Fruit fly (Drosophila melanogaster) whole organism, wandering third instar larva: Measurements from ENCODE around the gene Rdh.

ENCODE experiments used
- CrebA ChIP-seq: fragments of 200-800 bp; sonication (Bioruptor generic); optimal IDR thresholded peaks from 2 replicates; lab custom pipeline; 2016; ENCODE audit warnings: missing biosample characterization, mild to moderate bottlenecking, missing genetic modification characterization, borderline replicate concordance
- Hnf4 ChIP-seq: fragments of 200-800 bp; sonication (Bioruptor generic); optimal IDR thresholded peaks from 2 replicates; lab custom pipeline; 2016; ENCODE audit warnings: missing biosample characterization, mild to moderate bottlenecking, missing genetic modification characterization
- Hr83 ChIP-seq: fragments of 200-300 bp; sonication (Bioruptor generic); optimal IDR thresholded peaks from 2 replicates; lab custom pipeline; 2016; ENCODE audit warnings: missing biosample characterization, mild to moderate bottlenecking, missing genetic modification characterization, moderate library complexity; ENCODE audit not compliant: poor library complexity, severe bottlenecking
- Myc ChIP-seq: fragments of >200 bp; optimal IDR thresholded peaks from 2 replicates; lab custom pipeline; 2017
- N ChIP-seq: fragments of >200 bp; optimal IDR thresholded peaks from 2 replicates; lab custom pipeline; 2018; ENCODE audit warnings: missing biosample characterization, missing external identifiers, missing genetic modification characterization
- OdsH ChIP-seq: fragments of 200-800 bp; sonication (Bioruptor generic); optimal IDR thresholded peaks from 2 replicates; lab custom pipeline; 2016; ENCODE audit warnings: missing biosample characterization, mild to moderate bottlenecking, missing genetic modification characterization
- Rel ChIP-seq, 2 experiments: fragments of 200-800 bp; sonication (Bioruptor generic) in 1 of 2; optimal IDR thresholded peaks; 2 replicates in 1 of 2; 3 replicates in 1 of 2; lab custom pipeline; 2016 to 2019; ENCODE audit warnings: mild to moderate bottlenecking in 2 of 2, missing biosample characterization in 2 of 2, missing genetic modification characterization in 2 of 2, moderate library complexity in 1 of 2
- ey ChIP-seq: fragments of 200-800 bp; sonication (Bioruptor generic); optimal IDR thresholded peaks from 2 replicates; lab custom pipeline; 2016; ENCODE audit warnings: missing biosample characterization, missing genetic modification characterization
- fru ChIP-seq: fragments of 200-800 bp; sonication (Bioruptor generic); optimal IDR thresholded peaks from 3 replicates; lab custom pipeline; 2016; ENCODE audit warnings: missing biosample characterization, mild to moderate bottlenecking, missing genetic modification characterization
- h ChIP-seq: fragments of 200-800 bp; sonication (Bioruptor generic); optimal IDR thresholded peaks from 3 replicates; lab custom pipeline; 2016; ENCODE audit warnings: missing biosample characterization, mild to moderate bottlenecking, missing genetic modification characterization
- usp ChIP-seq: fragments of >200 bp; optimal IDR thresholded peaks from 2 replicates; lab custom pipeline; 2017; ENCODE audit warnings: missing biosample characterization, missing genetic modification characterization
- woc ChIP-seq: sonication (Bioruptor generic); optimal IDR thresholded peaks from 2 replicates; lab custom pipeline; 2016; ENCODE audit warnings: missing biosample characterization, mild to moderate bottlenecking, missing genetic modification characterization

DNA sequence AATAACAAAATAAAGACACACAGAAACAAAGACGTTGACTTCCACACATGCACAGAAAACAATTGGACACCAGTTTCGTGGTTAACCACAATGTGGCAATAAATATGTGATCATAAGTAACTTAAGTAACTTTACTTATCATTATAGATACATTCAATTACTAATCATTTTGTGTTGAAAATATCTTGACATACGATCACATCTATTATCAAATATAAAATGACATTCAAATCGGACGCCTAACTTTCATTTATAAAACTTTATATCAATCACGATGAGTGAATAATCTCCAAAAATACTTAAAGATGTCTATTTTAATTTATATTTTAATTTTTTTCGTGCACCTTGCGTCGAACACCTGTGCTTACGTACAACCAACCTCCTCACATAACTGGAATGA lies 46.8 kb upstream of the Rdh start:
- TF ChIP-seq CrebA (GFP tag; lab: Kevin White, UChicago) (no peak), Rel (GFP tag; optimal IDR thresholded peaks at IDR 0.05; lab: Kevin White, UChicago) (no peak), Rel (tag; optimal IDR thresholded peaks at IDR 0.05; lab: Kevin White, UChicago) (no peak), woc (GFP tag; lab: Kevin White, UChicago) (no peak), usp (GFP tag; lab: Kevin White, UChicago) (no peak), ey (GFP tag; lab: Kevin White, UChicago) (peak; percentile 35), fru (GFP tag; lab: Kevin White, UChicago) (no peak), h (no peak), Hr83 (GFP tag; lab: Kevin White, UChicago) (no peak), Myc (lab: Kevin White, UChicago) (no peak), OdsH (GFP tag; lab: Kevin White, UChicago) (no peak), N (GFP tag; lab: Kevin White, UChicago) (no peak), Hnf4 (no peak)
